Fruit fly (Drosophila melanogaster) whole organism, embryonic: ENCODE results near the gene CG43880.

Source experiments
- ATbp ChIP-seq: fragments of 200-800 bp; sonication (Bioruptor generic); optimal IDR thresholded peaks from 2 replicates; lab custom pipeline; 2017; ENCODE audit warnings: missing biosample characterization, mild to moderate bottlenecking, missing genetic modification characterization, missing genetic modification reagents
- Abd-B ChIP-seq: fragments of 200-800 bp; sonication (Bioruptor generic); optimal IDR thresholded peaks from 2 replicates; lab custom pipeline; 2018; ENCODE audit warnings: missing biosample characterization, mild to moderate bottlenecking, missing genetic modification characterization, moderate library complexity
- Awh ChIP-seq: fragments of 200-800 bp; sonication (Bioruptor generic); IDR thresholded peaks from 2 replicates; pipeline ENCODE4, ENCODE4 v1.3.6; 2022; ENCODE audit warnings: missing biosample characterization, missing genetic modification characterization
- Blimp-1 ChIP-seq: fragments of 200-800 bp; sonication (Bioruptor generic); optimal IDR thresholded peaks from 3 replicates; lab custom pipeline; 2018; ENCODE audit warnings: missing biosample characterization, missing genetic modification characterization, mild to moderate bottlenecking, moderate library complexity, missing genetic modification reagents
- CG10979 ChIP-seq: fragments of 200-800 bp; sonication (Bioruptor generic); optimal IDR thresholded peaks from 2 replicates; lab custom pipeline; 2018; ENCODE audit warnings: missing biosample characterization, mild to moderate bottlenecking, missing genetic modification characterization, moderate library complexity
- CG1233 ChIP-seq: fragments of 200-800 bp; sonication (Bioruptor generic); optimal IDR thresholded peaks from 4 replicates; lab custom pipeline; 2018; ENCODE audit warnings: missing biosample characterization, mild to moderate bottlenecking, missing genetic modification characterization
- CG13894 ChIP-seq: fragments of 200-800 bp; sonication (Bioruptor generic); optimal IDR thresholded peaks from 3 replicates; lab custom pipeline; 2018; ENCODE audit warnings: missing biosample characterization, mild to moderate bottlenecking, missing genetic modification characterization, moderate library complexity
- CG14014 ChIP-seq: fragments of 200-800 bp; sonication (Bioruptor generic); IDR thresholded peaks from 2 replicates; pipeline ENCODE4 v1.3.6; 2022; ENCODE audit warnings: missing biosample characterization, missing genetic modification characterization
- CG14710 ChIP-seq: fragments of 200-800 bp; sonication (Bioruptor generic); optimal IDR thresholded peaks from 3 replicates; lab custom pipeline; 2019; ENCODE audit warnings: missing biosample characterization, mild to moderate bottlenecking, missing genetic modification characterization, moderate library complexity
- CG15011 ChIP-seq: fragments of 200-800 bp; sonication (Bioruptor generic); optimal IDR thresholded peaks from 3 replicates; lab custom pipeline; 2018; ENCODE audit warnings: missing biosample characterization, mild to moderate bottlenecking, missing genetic modification characterization
- CG18262 ChIP-seq: fragments of 200-800 bp; optimal IDR thresholded peaks from 3 replicates; lab custom pipeline; 2019; ENCODE audit warnings: missing biosample characterization, mild to moderate bottlenecking, missing genetic modification characterization, moderate library complexity
- CG18599 ChIP-seq: fragments of 200-800 bp; sonication (Bioruptor generic); optimal IDR thresholded peaks from 3 replicates; lab custom pipeline; 2017; ENCODE audit warnings: missing biosample characterization, missing genetic modification characterization, mild to moderate bottlenecking, moderate library complexity, missing genetic modification reagents
- CG2678 ChIP-seq: fragments of 200-800 bp; sonication (Bioruptor generic); optimal IDR thresholded peaks from 3 replicates; lab custom pipeline; 2019; ENCODE audit warnings: missing biosample characterization, mild to moderate bottlenecking, missing genetic modification characterization, moderate library complexity
- CG33213 ChIP-seq: fragments of 200-800 bp; sonication (Bioruptor generic); optimal IDR thresholded peaks from 3 replicates; lab custom pipeline; 2016; ENCODE audit warnings: missing biosample characterization, missing genetic modification characterization
- CG3407 ChIP-seq: fragments of 200-800 bp; sonication (Bioruptor generic); optimal IDR thresholded peaks from 2 replicates; lab custom pipeline; 2018; ENCODE audit warnings: missing biosample characterization, mild to moderate bottlenecking, missing genetic modification characterization
- CG6272 ChIP-seq: fragments of 200-800 bp; sonication (Bioruptor generic); IDR thresholded peaks from 2 replicates; pipeline ENCODE4 v1.3.6; 2022; ENCODE audit warnings: missing biosample characterization, missing genetic modification characterization
- CG7357 ChIP-seq: fragments of 200-800 bp; sonication (Bioruptor generic); IDR thresholded peaks from 3 replicates; pipeline ENCODE4 v1.3.6; 2022; ENCODE audit warnings: missing biosample characterization, missing genetic modification characterization
- CG7556 ChIP-seq: fragments of 200-800 bp; sonication (Bioruptor generic); optimal IDR thresholded peaks from 2 replicates; lab custom pipeline; 2017; ENCODE audit warnings: missing biosample characterization, mild to moderate bottlenecking, missing genetic modification characterization
- CG8290 ChIP-seq, 3 experiments: fragments of 200-800 bp; sonication (Bioruptor generic); optimal IDR thresholded peaks; 2 replicates each; lab custom pipeline; 2016 to 2019; ENCODE audit warnings: missing biosample characterization in 3 of 3, missing genetic modification characterization in 3 of 3, mild to moderate bottlenecking in 2 of 3, moderate library complexity in 1 of 3
- CG9727 ChIP-seq: fragments of 200-800 bp; sonication (Bioruptor generic); optimal IDR thresholded peaks from 3 replicates; lab custom pipeline; 2017; ENCODE audit warnings: missing biosample characterization, mild to moderate bottlenecking, missing genetic modification characterization
- CG9817 ChIP-seq: fragments of 200-800 bp; sonication (Bioruptor generic); optimal IDR thresholded peaks from 2 replicates; lab custom pipeline; 2018; ENCODE audit warnings: missing biosample characterization, mild to moderate bottlenecking, missing genetic modification characterization, moderate library complexity
- HLH3B ChIP-seq: fragments of 200-800 bp; sonication (Bioruptor generic); IDR thresholded peaks from 2 replicates; pipeline ENCODE4 v1.3.6; 2022; ENCODE audit warnings: missing biosample characterization, missing genetic modification characterization
- HmgD ChIP-seq: fragments of 200-800 bp; sonication (Bioruptor generic); optimal IDR thresholded peaks from 3 replicates; lab custom pipeline; 2016; ENCODE audit warnings: missing biosample characterization, missing genetic modification characterization
- Hmx ChIP-seq: fragments of 200-800 bp; sonication (Bioruptor generic); optimal IDR thresholded peaks from 2 replicates; lab custom pipeline; 2016; ENCODE audit warnings: missing biosample characterization, missing genetic modification characterization
- Hsf ChIP-seq: fragments of 200-800 bp; sonication (Bioruptor generic); optimal IDR thresholded peaks from 3 replicates; lab custom pipeline; 2016; ENCODE audit warnings: missing biosample characterization, missing genetic modification characterization
- Kr ChIP-seq: fragments of 200-800 bp; sonication (Bioruptor generic); optimal IDR thresholded peaks from 2 replicates; lab custom pipeline; 2017; ENCODE audit warnings: missing biosample characterization, mild to moderate bottlenecking, missing genetic modification characterization
- Lhr ChIP-seq: fragments of 200-800 bp; sonication (Bioruptor generic); optimal IDR thresholded peaks from 3 replicates; lab custom pipeline; 2017; ENCODE audit warnings: mild to moderate bottlenecking, missing biosample characterization, missing genetic modification reagents, missing genetic modification characterization
- Optix ChIP-seq: fragments of 200-800 bp; sonication (Bioruptor generic); IDR thresholded peaks from 3 replicates; pipeline ENCODE4 v1.3.6; 2022; ENCODE audit warnings: missing biosample characterization, missing genetic modification characterization
- PHDP ChIP-seq: fragments of 200-800 bp; sonication (Bioruptor generic); optimal IDR thresholded peaks from 3 replicates; lab custom pipeline; 2018; ENCODE audit warnings: missing biosample characterization, mild to moderate bottlenecking, missing genetic modification characterization, moderate library complexity
- Sox100B ChIP-seq: fragments of 200-800 bp; sonication (Bioruptor generic); optimal IDR thresholded peaks from 3 replicates; lab custom pipeline; 2018; ENCODE audit warnings: missing biosample characterization, mild to moderate bottlenecking, missing genetic modification characterization
- Trl ChIP-seq, 3 experiments: fragments of >200 bp in 2 of 3; fragments of 200-800 bp in 1 of 3; sonication (Bioruptor generic) in 1 of 3; optimal IDR thresholded peaks; 2 replicates in 1 of 3; 3 replicates in 2 of 3; lab custom pipeline; 2016 to 2017; ENCODE audit warnings: missing biosample characterization in 1 of 3, missing genetic modification characterization in 1 of 3
- chinmo ChIP-seq: fragments of 200-800 bp; sonication (Bioruptor generic); IDR thresholded peaks from 4 replicates; pipeline ENCODE4 v1.3.6; 2022; ENCODE audit warnings: missing biosample characterization, missing genetic modification characterization; ENCODE audit not compliant: partially characterized antibody
- crol ChIP-seq: fragments of 200-800 bp; sonication (Bioruptor generic); IDR thresholded peaks from 2 replicates; pipeline ENCODE4 v1.3.6; 2022; ENCODE audit warnings: missing biosample characterization, missing genetic modification characterization
- cwo ChIP-seq: fragments of 200-800 bp; sonication (Bioruptor generic); optimal IDR thresholded peaks from 3 replicates; lab custom pipeline; 2017; ENCODE audit warnings: missing biosample characterization, missing genetic modification characterization, mild to moderate bottlenecking, moderate library complexity, missing genetic modification reagents
- dpn ChIP-seq, 2 experiments: fragments of 200-800 bp; sonication (Bioruptor generic); optimal IDR thresholded peaks; 3 replicates each; lab custom pipeline; 2016; ENCODE audit warnings: missing biosample characterization in 2 of 2, missing genetic modification characterization in 2 of 2
- fru ChIP-seq: fragments of >200 bp; optimal IDR thresholded peaks from 2 replicates; lab custom pipeline; 2017
- gcm ChIP-seq: fragments of 200-800 bp; sonication (Bioruptor generic); optimal IDR thresholded peaks from 2 replicates; lab custom pipeline; 2019; ENCODE audit warnings: missing biosample characterization, mild to moderate bottlenecking, missing genetic modification characterization, moderate library complexity
- grn ChIP-seq: fragments of 200-800 bp; sonication (Bioruptor generic); optimal IDR thresholded peaks from 3 replicates; lab custom pipeline; 2017; ENCODE audit warnings: missing biosample characterization, missing genetic modification characterization
- gro ChIP-seq: fragments of 200-800 bp; sonication (Bioruptor generic); optimal IDR thresholded peaks from 2 replicates; lab custom pipeline; 2016; ENCODE audit warnings: missing biosample characterization, missing genetic modification characterization
- kni ChIP-seq: fragments of 200-800 bp; sonication (Bioruptor generic); optimal IDR thresholded peaks from 3 replicates; lab custom pipeline; 2017; ENCODE audit warnings: mild to moderate bottlenecking, missing biosample characterization, missing genetic modification reagents, missing genetic modification characterization
- lbe ChIP-seq: fragments of 200-800 bp; sonication (Bioruptor generic); optimal IDR thresholded peaks from 2 replicates; lab custom pipeline; 2016; ENCODE audit warnings: missing biosample characterization, mild to moderate bottlenecking, missing genetic modification characterization
- oc ChIP-seq: fragments of 200-800 bp; sonication (Bioruptor generic); optimal IDR thresholded peaks from 2 replicates; lab custom pipeline; 2018; ENCODE audit warnings: missing biosample characterization, mild to moderate bottlenecking, missing genetic modification characterization, moderate library complexity
- onecut ChIP-seq: fragments of 200-800 bp; sonication (Bioruptor generic); IDR thresholded peaks from 2 replicates; pipeline ENCODE4 v1.3.6; 2022; ENCODE audit warnings: missing biosample characterization, missing genetic modification characterization
- pan ChIP-seq, 4 experiments: fragments of >200 bp in 3 of 4; fragments of 200-800 bp in 1 of 4; sonication (Bioruptor generic) in 1 of 4; optimal IDR thresholded peaks in 3 of 4; IDR thresholded peaks in 1 of 4; 2 replicates each; pipeline versions ENCODE4 v1.3.6 to Lab custom; 2017 to 2022; ENCODE audit warnings: missing biosample characterization in 2 of 4, missing genetic modification characterization in 2 of 4, mixed read lengths in 1 of 4
- sim ChIP-seq: fragments of 200-800 bp; sonication (Bioruptor generic); IDR thresholded peaks from 2 replicates; pipeline ENCODE4 v1.3.6; 2022; ENCODE audit warnings: missing biosample characterization, missing genetic modification characterization
- so ChIP-seq: fragments of 200-800 bp; sonication (Bioruptor generic); IDR thresholded peaks from 3 replicates; pipeline ENCODE4 v1.3.6; 2022; ENCODE audit warnings: missing biosample characterization, missing genetic modification characterization
- wdn ChIP-seq: fragments of 200-800 bp; sonication (Bioruptor generic); IDR thresholded peaks from 2 replicates; pipeline ENCODE4 v1.3.6; 2022; ENCODE audit warnings: missing biosample characterization, missing genetic modification characterization
- zfh1 ChIP-seq: fragments of 200-800 bp; sonication (Bioruptor generic); IDR thresholded peaks from 3 replicates; pipeline ENCODE4 v1.3.6; 2022; ENCODE audit warnings: missing biosample characterization, missing genetic modification characterization

Gene CG43880

DNA sequence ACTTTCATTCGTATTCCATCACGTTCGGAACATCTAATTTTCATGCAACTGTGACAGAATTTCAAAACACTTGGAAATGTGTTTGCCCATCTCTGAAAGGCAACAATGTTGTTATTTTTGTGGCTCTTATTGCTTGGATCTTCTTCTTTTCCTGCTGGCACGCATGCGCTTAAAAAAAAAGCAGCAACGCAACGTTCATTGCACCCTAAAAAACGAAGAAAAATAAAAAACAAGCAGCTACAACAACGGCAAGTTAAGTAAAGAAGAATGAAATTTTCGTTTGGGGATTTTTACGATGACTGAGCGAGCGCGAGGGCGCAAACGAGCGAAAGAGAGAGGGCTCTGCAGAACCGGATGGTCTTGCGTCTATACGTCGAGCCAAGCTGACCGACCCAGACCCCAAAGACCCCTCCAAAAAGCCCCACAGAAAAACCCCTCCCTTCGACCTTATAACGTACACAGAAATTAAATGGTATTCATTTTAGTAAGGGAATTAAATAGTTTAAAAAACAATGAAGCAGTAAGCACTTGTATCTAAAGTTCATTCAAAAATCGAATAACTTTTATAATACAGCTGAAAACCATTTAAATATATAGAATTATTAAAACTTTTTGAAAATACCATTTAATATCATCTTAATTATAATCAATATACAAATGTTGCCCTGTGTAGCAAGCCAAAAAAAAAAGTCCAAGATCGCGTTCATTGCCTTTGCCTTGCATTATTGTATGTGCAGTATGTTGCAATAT lies 47.6 kb upstream of the CG43880 start (continued):
- TF ChIP-seq HLH3B (no peak), CG9817 (tag; lab: Kevin White, UChicago) (no peak), CG13894 (tag; lab: Kevin White, UChicago) (no peak), CG7357 (no peak), CG7556 (no peak), fru (lab: Kevin White, UChicago) (no peak), gro (GFP tag; lab: Kevin White, UChicago) (no peak), Optix (GFP tag; lab: Robert Waterston, UW) (no peak), CG3407 (GFP tag; lab: Kevin White, UChicago) (no peak), HmgD (GFP tag; lab: Kevin White, UChicago) (no peak), CG1233 (GFP tag; lab: Kevin White, UChicago) (no peak), dpn (GFP tag; optimal IDR thresholded peaks at IDR 0.05; lab: Kevin White, UChicago) (no peak), cwo (GFP tag; lab: Kevin White, UChicago) (no peak), CG14710 (tag; lab: Kevin White, UChicago) (peak; percentile 43), CG33213 (GFP tag; lab: Kevin White, UChicago) (no peak), Lhr (GFP tag; lab: Kevin White, UChicago) (no peak), Hsf (GFP tag; lab: Kevin White, UChicago) (no peak), CG15011 (GFP tag; lab: Kevin White, UChicago) (no peak), Kr (GFP tag; lab: Kevin White, UChicago) (no peak), wdn (no peak), grn (GFP tag; lab: Kevin White, UChicago) (no peak), Awh (no peak), crol (GFP tag; lab: Robert Waterston, UW) (peak; percentile 65), zfh1 (GFP tag; lab: Robert Waterston, UW) (no peak), CG18599 (no peak), CG14014 (GFP tag; lab: Robert Waterston, UW) (no peak), CG8290 (GFP tag; optimal IDR thresholded peaks at IDR 0.05; lab: Kevin White, UChicago) (no peak), CG8290 (tag; optimal IDR thresholded peaks at IDR 0.05; lab: Kevin White, UChicago) (no peak), pan (optimal IDR thresholded peaks at IDR 0.05; lab: Kevin White, UChicago) (no peak), pan (GFP tag; optimal IDR thresholded peaks at IDR 0.05 in 1 of 2, IDR thresholded peaks at IDR 0.05 in 1 of 2) (no peak), Abd-B (GFP tag; lab: Kevin White, UChicago) (peak; percentile 15), Blimp-1 (peak; percentile 1), chinmo (GFP tag; lab: Robert Waterston, UW) (peak; percentile 57; the same call in 1 of the 4 replicates), CG9727 (GFP tag; lab: Kevin White, UChicago) (no peak), gcm (no peak), sim (GFP tag; lab: Robert Waterston, UW) (no peak), Trl (optimal IDR thresholded peaks at IDR 0.05; lab: Kevin White, UChicago) (no peak), Trl (GFP tag; optimal IDR thresholded peaks at IDR 0.05; lab: Kevin White, UChicago) (no peak), Hmx (GFP tag; lab: Kevin White, UChicago) (no peak), CG6272 (GFP tag; lab: Robert Waterston, UW) (no peak), PHDP (tag; lab: Kevin White, UChicago) (no peak), CG10979 (peak; percentile 59), so (GFP tag; lab: Robert Waterston, UW) (no peak), kni (GFP tag; lab: Kevin White, UChicago) (peak; percentile 49), onecut (GFP tag; lab: Robert Waterston, UW) (no peak), oc (no peak), Sox100B (peak; percentile 12), CG2678 (no peak), lbe (peak; percentile 29), CG18262 (tag; lab: Kevin White, UChicago) (peak; percentile 25), ATbp (GFP tag; lab: Kevin White, UChicago) (no peak)
